Fruit fly (Drosophila melanogaster) whole organism, prepupa: Measurements from ENCODE around the gene CG33764.

Experiments used
- CG11902 ChIP-seq: fragments of 200-800 bp; sonication (Bioruptor generic); optimal IDR thresholded peaks from 3 replicates; lab custom pipeline; 2016; ENCODE audit warnings: missing biosample characterization, missing genetic modification characterization
- CG16779 ChIP-seq: fragments of 200-800 bp; sonication (Bioruptor generic); optimal IDR thresholded peaks from 3 replicates; lab custom pipeline; 2017; ENCODE audit warnings: missing biosample characterization, mild to moderate bottlenecking, missing genetic modification characterization
- CG6163 ChIP-seq: fragments of 200-800 bp; sonication (Bioruptor generic); IDR thresholded peaks from 3 replicates; pipeline ENCODE4 v1.3.6; 2022; ENCODE audit warnings: missing biosample characterization, missing genetic modification characterization
- CG6276 ChIP-seq: fragments of 200-800 bp; sonication (Bioruptor generic); optimal IDR thresholded peaks from 2 replicates; lab custom pipeline; 2017; ENCODE audit warnings: missing biosample characterization, mild to moderate bottlenecking, missing genetic modification characterization
- CG6854 ChIP-seq: fragments of 200-800 bp; sonication (Bioruptor generic); optimal IDR thresholded peaks from 2 replicates; lab custom pipeline; 2017; ENCODE audit warnings: missing biosample characterization, mild to moderate bottlenecking, missing genetic modification characterization
- Hr4 ChIP-seq: fragments of 200-800 bp; sonication (Bioruptor generic); optimal IDR thresholded peaks from 3 replicates; lab custom pipeline; 2016; ENCODE audit warnings: missing biosample characterization, missing genetic modification characterization
- eg ChIP-seq: fragments of 200-800 bp; sonication (Bioruptor generic); IDR thresholded peaks from 3 replicates; pipeline ENCODE4 v1.3.6; 2022; ENCODE audit warnings: missing biosample characterization, missing genetic modification characterization

DNA sequence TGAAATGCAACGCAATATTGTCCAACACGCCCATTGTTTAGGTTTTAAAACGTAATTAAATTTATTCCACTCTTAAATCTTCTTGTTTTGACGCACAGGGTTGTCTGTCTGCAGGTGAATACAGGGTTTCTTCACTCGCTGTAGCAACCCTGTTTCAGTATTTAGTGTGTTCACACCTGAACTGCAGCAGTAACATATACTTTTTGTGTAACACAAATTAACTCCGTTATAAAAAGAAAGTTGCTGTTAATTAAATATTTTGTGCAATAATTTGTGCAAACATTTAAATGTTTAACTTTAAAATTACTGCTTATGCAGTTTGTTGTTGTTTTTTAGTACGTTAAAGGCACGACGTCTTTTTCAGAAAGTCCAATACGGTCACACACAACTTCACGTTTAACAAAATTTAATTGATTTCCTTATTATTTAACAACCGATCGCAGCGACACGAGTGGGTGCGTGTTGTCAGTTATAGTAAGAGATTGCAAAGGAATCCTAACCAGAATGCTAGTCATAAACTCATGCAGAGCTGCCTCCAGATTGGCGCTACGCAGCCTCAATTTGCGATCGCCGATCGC, 24.9 kb upstream of the CG33764 start, which contains the start of the genes CG15012 and Fdx2:
- TF ChIP-seq CG6276 (no peak), CG11902 (GFP tag; lab: Kevin White, UChicago) (no peak), eg (GFP tag; lab: Robert Waterston, UW) (no peak), Hr4 (GFP tag; lab: Kevin White, UChicago) (no peak), CG6163 (GFP tag; lab: Robert Waterston, UW) (no peak), CG16779 (no peak), CG6854 (GFP tag; lab: Kevin White, UChicago) (no peak)
